Fruit fly (Drosophila melanogaster) whole organism, prepupa: ENCODE results near the gene nocte.

ENCODE experiments used
- Blimp-1 ChIP-seq: fragments of 200-800 bp; sonication (Bioruptor generic); optimal IDR thresholded peaks from 3 replicates; lab custom pipeline; 2017; ENCODE audit warnings: missing biosample characterization, missing genetic modification characterization, mild to moderate bottlenecking, moderate library complexity, missing genetic modification reagents
- CG10669 ChIP-seq: fragments of 200-800 bp; sonication (Bioruptor generic); optimal IDR thresholded peaks from 3 replicates; lab custom pipeline; 2018; ENCODE audit warnings: missing biosample characterization, mild to moderate bottlenecking, missing genetic modification characterization, moderate library complexity
- CG11294 ChIP-seq: fragments of 200-800 bp; sonication (Bioruptor generic); IDR thresholded peaks from 2 replicates; pipeline ENCODE4 v1.3.6; 2022; ENCODE audit warnings: missing biosample characterization, missing genetic modification characterization
- CG11762 ChIP-seq: fragments of 200-800 bp; sonication (Bioruptor generic); optimal IDR thresholded peaks from 3 replicates; lab custom pipeline; 2016; ENCODE audit warnings: missing biosample characterization, missing genetic modification characterization; ENCODE audit not compliant: insufficient read depth
- CG11902 ChIP-seq: fragments of 200-800 bp; sonication (Bioruptor generic); optimal IDR thresholded peaks from 3 replicates; lab custom pipeline; 2016; ENCODE audit warnings: missing biosample characterization, missing genetic modification characterization
- CG15336 ChIP-seq: fragments of 200-800 bp; sonication (Bioruptor generic); IDR thresholded peaks from 2 replicates; pipeline ENCODE4 v1.3.6; 2022; ENCODE audit warnings: missing biosample characterization, missing genetic modification characterization
- CG1621 ChIP-seq: fragments of 200-800 bp; sonication (Bioruptor generic); optimal IDR thresholded peaks from 3 replicates; lab custom pipeline; 2018; ENCODE audit warnings: missing biosample characterization, mild to moderate bottlenecking, missing genetic modification characterization
- CG3032 ChIP-seq: fragments of 200-800 bp; optimal IDR thresholded peaks from 2 replicates; lab custom pipeline; 2019; ENCODE audit warnings: missing biosample characterization, mild to moderate bottlenecking, missing genetic modification characterization, moderate library complexity
- CG32006 ChIP-seq: fragments of 200-800 bp; sonication (Bioruptor generic); optimal IDR thresholded peaks from 3 replicates; lab custom pipeline; 2017; ENCODE audit warnings: missing biosample characterization, mild to moderate bottlenecking, missing genetic modification characterization
- CG3919 ChIP-seq: fragments of 200-800 bp; sonication (Bioruptor generic); optimal IDR thresholded peaks from 3 replicates; lab custom pipeline; 2016; ENCODE audit warnings: missing biosample characterization, missing genetic modification characterization
- CG4318 ChIP-seq: fragments of 200-800 bp; sonication (Bioruptor generic); optimal IDR thresholded peaks from 3 replicates; lab custom pipeline; 2017; ENCODE audit warnings: missing biosample characterization, mild to moderate bottlenecking, missing genetic modification characterization
- CG6276 ChIP-seq: fragments of 200-800 bp; sonication (Bioruptor generic); optimal IDR thresholded peaks from 2 replicates; lab custom pipeline; 2017; ENCODE audit warnings: missing biosample characterization, mild to moderate bottlenecking, missing genetic modification characterization
- CG6792 ChIP-seq: fragments of 200-800 bp; sonication (Bioruptor generic); optimal IDR thresholded peaks from 3 replicates; lab custom pipeline; 2016; ENCODE audit warnings: missing biosample characterization, missing genetic modification characterization
- CG6808 ChIP-seq: fragments of 200-800 bp; sonication (Bioruptor generic); optimal IDR thresholded peaks from 3 replicates; lab custom pipeline; 2017; ENCODE audit warnings: missing biosample characterization, missing genetic modification characterization, mild to moderate bottlenecking, moderate library complexity, missing genetic modification reagents
- CG8119 ChIP-seq: fragments of 200-800 bp; sonication (Bioruptor generic); IDR thresholded peaks from 3 replicates; pipeline ENCODE4 v1.3.6; 2022; ENCODE audit warnings: missing biosample characterization, missing genetic modification characterization
- CG8319 ChIP-seq: fragments of 200-800 bp; sonication (Bioruptor generic); optimal IDR thresholded peaks from 3 replicates; lab custom pipeline; 2016; ENCODE audit warnings: missing biosample characterization, missing genetic modification characterization
- CG9139 ChIP-seq: fragments of 200-800 bp; sonication (Bioruptor generic); optimal IDR thresholded peaks from 3 replicates; lab custom pipeline; 2017; ENCODE audit warnings: missing biosample characterization, mild to moderate bottlenecking, missing genetic modification characterization
- Eip78C ChIP-seq: fragments of 200-800 bp; sonication (Bioruptor generic); peaks from one replicate; lab custom pipeline; 2016; ENCODE audit warnings: missing biosample characterization, missing genetic modification characterization
- Ets96B ChIP-seq: fragments of 200-800 bp; optimal IDR thresholded peaks from 2 replicates; lab custom pipeline; 2019; ENCODE audit warnings: missing biosample characterization, mild to moderate bottlenecking, missing genetic modification characterization, moderate library complexity
- Gug ChIP-seq: fragments of 200-800 bp; sonication (Bioruptor generic); IDR thresholded peaks from 2 replicates; pipeline ENCODE4 v1.3.6; 2022; ENCODE audit warnings: missing biosample characterization, missing genetic modification characterization
- Hr38 ChIP-seq: sonication (Bioruptor generic); optimal IDR thresholded peaks from 2 replicates; lab custom pipeline; 2016; ENCODE audit warnings: missing biosample characterization, missing genetic modification characterization
- Lpt ChIP-seq: fragments of 200-800 bp; sonication (Bioruptor generic); optimal IDR thresholded peaks from 3 replicates; lab custom pipeline; 2016; ENCODE audit warnings: missing biosample characterization, missing genetic modification characterization
- OdsH ChIP-seq: fragments of 200-800 bp; sonication (Bioruptor generic); optimal IDR thresholded peaks from 3 replicates; lab custom pipeline; 2016; ENCODE audit warnings: missing biosample characterization, missing genetic modification characterization
- Smox ChIP-seq: fragments of 200-800 bp; sonication (Bioruptor generic); optimal IDR thresholded peaks from 3 replicates; lab custom pipeline; 2016; ENCODE audit warnings: missing biosample characterization, missing genetic modification characterization
- Sox102F ChIP-seq: fragments of 200-800 bp; sonication (Bioruptor generic); optimal IDR thresholded peaks from 2 replicates; lab custom pipeline; 2016; ENCODE audit warnings: missing biosample characterization, mild to moderate bottlenecking, missing genetic modification characterization
- Sox14 ChIP-seq: fragments of 200-800 bp; sonication (Bioruptor generic); optimal IDR thresholded peaks from 3 replicates; lab custom pipeline; 2016; ENCODE audit warnings: missing biosample characterization, missing genetic modification characterization
- Sox15 ChIP-seq: fragments of 200-800 bp; sonication (Bioruptor generic); optimal IDR thresholded peaks from 3 replicates; lab custom pipeline; 2016; ENCODE audit warnings: missing biosample characterization, missing genetic modification characterization
- acj6 ChIP-seq: fragments of 200-800 bp; sonication (Bioruptor generic); optimal IDR thresholded peaks from 3 replicates; lab custom pipeline; 2016; ENCODE audit warnings: missing biosample characterization, missing genetic modification characterization
- dac ChIP-seq: fragments of 200-800 bp; sonication (Bioruptor generic); optimal IDR thresholded peaks from 2 replicates; lab custom pipeline; 2017; ENCODE audit warnings: missing biosample characterization, mild to moderate bottlenecking, missing genetic modification characterization
- fd59A ChIP-seq: fragments of 200-800 bp; sonication (Bioruptor generic); optimal IDR thresholded peaks from 2 replicates; lab custom pipeline; 2017; ENCODE audit warnings: missing biosample characterization, mild to moderate bottlenecking, missing genetic modification characterization, missing genetic modification reagents
- fd85E ChIP-seq: fragments of 200-800 bp; sonication (Bioruptor generic); optimal IDR thresholded peaks from 3 replicates; lab custom pipeline; 2016; ENCODE audit warnings: missing biosample characterization, missing genetic modification characterization
- lz ChIP-seq: fragments of 200-800 bp; sonication (Bioruptor generic); optimal IDR thresholded peaks from 3 replicates; lab custom pipeline; 2016; ENCODE audit warnings: missing biosample characterization, missing genetic modification characterization
- net ChIP-seq: fragments of 200-800 bp; sonication (Bioruptor generic); optimal IDR thresholded peaks from 3 replicates; lab custom pipeline; 2016; ENCODE audit warnings: missing biosample characterization, missing genetic modification characterization
- pdm3 ChIP-seq: fragments of 200-800 bp; sonication (Bioruptor generic); optimal IDR thresholded peaks from 3 replicates; lab custom pipeline; 2016; ENCODE audit warnings: missing biosample characterization, missing genetic modification characterization
- salr ChIP-seq, 2 experiments: fragments of 200-800 bp; sonication (Bioruptor generic); optimal IDR thresholded peaks; 3 replicates each; lab custom pipeline; 2016 to 2018; ENCODE audit warnings: missing biosample characterization in 2 of 2, missing genetic modification characterization in 2 of 2, mild to moderate bottlenecking in 1 of 2
- spab ChIP-seq: fragments of 200-800 bp; sonication (Bioruptor generic); optimal IDR thresholded peaks from 2 replicates; lab custom pipeline; 2017; ENCODE audit warnings: missing biosample characterization, mild to moderate bottlenecking, missing genetic modification characterization, missing genetic modification reagents
- ss ChIP-seq, 2 experiments: fragments of 200-800 bp; sonication (Bioruptor generic); optimal IDR thresholded peaks; 2 replicates in 1 of 2; 3 replicates in 1 of 2; lab custom pipeline; 2017 to 2018; ENCODE audit warnings: mild to moderate bottlenecking in 2 of 2, missing biosample characterization in 2 of 2, missing genetic modification characterization in 2 of 2, moderate library complexity in 1 of 2
- svp ChIP-seq: fragments of 200-800 bp; sonication (Bioruptor generic); peaks from one replicate; lab custom pipeline; 2016; ENCODE audit warnings: missing biosample characterization, missing genetic modification characterization
- topi ChIP-seq: fragments of 200-800 bp; sonication (Bioruptor generic); optimal IDR thresholded peaks from 3 replicates; lab custom pipeline; 2016; ENCODE audit warnings: missing biosample characterization, missing genetic modification characterization
- vri ChIP-seq: fragments of 200-800 bp; sonication (Bioruptor generic); optimal IDR thresholded peaks from 3 replicates; lab custom pipeline; 2016; ENCODE audit warnings: missing biosample characterization, mild to moderate bottlenecking, missing genetic modification characterization

Gene nocte

dm6 chrX:10486144-10487030 is 11.9 kb upstream of the nocte start (continued):
- TF ChIP-seq Sox14 (GFP tag; lab: Kevin White, UChicago) (peak; percentile 67), pdm3 (peak; percentile 72), CG11902 (GFP tag; lab: Kevin White, UChicago) (peak; percentile 3), CG11294 (peak; percentile 31), OdsH (GFP tag; lab: Kevin White, UChicago) (peak; percentile 76), CG3919 (GFP tag; lab: Kevin White, UChicago) (peak; percentile 44), CG4318 (GFP tag; lab: Kevin White, UChicago) (peak; percentile 48), Blimp-1 (GFP tag; lab: Kevin White, UChicago) (no peak), CG10669 (GFP tag; lab: Kevin White, UChicago) (peak; percentile 78), CG6808 (peak; percentile 65)

DNA sequence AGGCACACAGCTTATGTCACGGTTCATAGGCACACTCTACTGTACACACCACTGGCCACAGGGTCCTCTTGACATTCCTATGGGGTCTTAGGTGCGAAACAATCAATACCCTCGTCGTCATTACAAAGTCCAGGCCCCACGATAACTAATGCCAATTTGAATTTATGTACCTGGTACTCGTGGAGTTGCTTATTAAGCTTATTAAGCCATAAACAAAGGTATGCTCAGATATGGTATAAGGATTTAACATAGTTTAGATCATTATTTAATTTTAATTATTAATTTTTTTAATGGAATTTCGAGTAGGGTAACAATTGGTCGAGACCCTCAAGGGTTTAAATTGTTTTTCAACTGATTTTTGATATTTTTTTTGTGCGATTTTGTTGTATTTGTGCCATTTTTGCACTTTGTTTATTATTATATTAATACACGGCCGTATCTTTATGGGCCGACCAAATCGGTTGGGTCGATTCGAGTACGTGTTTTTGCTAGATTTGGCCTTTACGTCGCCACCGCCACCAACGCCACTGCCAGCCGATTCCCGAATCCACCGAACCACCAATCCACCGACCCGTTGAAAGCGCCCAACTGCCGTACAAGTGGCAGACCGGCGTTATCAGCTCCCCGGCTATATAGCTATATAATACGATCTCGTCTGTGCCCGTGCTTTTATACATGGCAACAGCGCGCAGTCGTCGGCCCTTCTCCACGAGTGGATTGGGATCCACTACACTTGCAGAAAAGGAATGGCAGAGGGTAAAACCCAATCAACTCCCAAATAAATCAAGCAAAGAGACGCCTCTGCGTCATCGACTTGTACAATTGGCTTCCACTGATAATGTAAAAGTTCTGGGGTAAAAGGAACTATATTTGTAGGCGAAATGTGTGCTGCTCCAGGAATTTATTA is 10.0 kb upstream of the nocte start:
- TF ChIP-seq vri (GFP tag; lab: Kevin White, UChicago) (peak; percentile 10), fd85E (GFP tag; lab: Kevin White, UChicago) (no peak), svp (GFP tag; lab: Kevin White, UChicago) (peak; percentile 72), Sox15 (GFP tag; lab: Kevin White, UChicago) (no peak), Sox102F (GFP tag; lab: Kevin White, UChicago) (no peak), CG3032 (tag; lab: Kevin White, UChicago) (no peak), salr (GFP tag; optimal IDR thresholded peaks at IDR 0.05; lab: Kevin White, UChicago) (no peak), CG1621 (tag; lab: Kevin White, UChicago) (no peak), Lpt (GFP tag; lab: Kevin White, UChicago) (no peak), Smox (no peak), Eip78C (peak; percentile 47)
- TF ChIP-seq, all 60 proteins: peak for 3

DNA sequence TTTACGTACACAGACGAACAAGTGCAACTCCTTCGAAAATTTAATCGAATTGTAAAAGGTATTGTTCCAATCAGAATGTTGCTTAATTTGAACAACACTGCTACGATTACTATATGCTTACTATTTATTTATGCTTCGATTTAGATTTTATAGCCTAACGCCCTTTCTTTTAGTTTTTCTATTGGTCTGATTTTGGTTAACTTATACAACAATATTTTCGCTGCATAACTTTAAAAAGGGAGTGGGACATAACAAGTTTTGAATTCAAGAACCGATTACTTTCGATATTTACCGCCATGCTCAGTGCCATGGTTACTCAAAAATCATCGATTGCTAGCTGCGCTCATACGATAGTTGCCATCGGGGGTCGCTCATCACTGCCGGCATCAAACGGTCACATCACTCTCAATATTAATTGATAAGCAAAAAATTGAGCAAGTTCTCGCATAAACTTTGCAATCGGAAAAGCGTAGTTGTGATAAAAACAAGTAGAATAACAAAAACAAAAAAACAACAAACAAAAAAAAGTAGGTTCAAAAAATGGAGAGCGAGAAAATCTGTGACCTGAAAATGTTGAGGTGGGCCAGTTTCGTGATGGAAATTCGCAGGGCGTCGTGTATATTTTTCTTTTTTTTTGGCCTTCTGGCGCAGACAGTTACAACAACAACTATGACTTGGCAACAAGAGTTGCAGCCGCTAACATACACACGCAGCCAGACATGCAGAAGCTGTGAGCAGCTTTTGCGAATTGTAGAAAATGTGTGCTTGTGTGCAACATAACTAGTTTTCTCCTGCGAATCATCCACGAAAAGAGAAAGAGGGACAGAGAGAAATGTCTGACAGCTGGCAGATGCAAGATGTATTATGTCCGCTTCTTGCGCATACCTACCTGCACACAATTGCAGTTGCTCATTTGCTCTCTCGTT is 4.2 kb upstream of the nocte start, which contains the start of the genes CG2887 and PPP4R2r:
CG2887 (minus strand) TSS at position 51 of the 926 bp plus-strand sequence.
PPP4R2r (plus strand) TSS at position 396 of the 926 bp plus-strand sequence.
- TF ChIP-seq net (peak; percentile 20), spab (GFP tag; lab: Kevin White, UChicago) (no peak), CG32006 (GFP tag; lab: Kevin White, UChicago) (no peak), ss (GFP tag; optimal IDR thresholded peaks at IDR 0.05; lab: Kevin White, UChicago) (peak in 1 of 2 experiments; percentile 55), dac (GFP tag; lab: Kevin White, UChicago) (no peak), Ets96B (tag; lab: Kevin White, UChicago) (no peak), CG11294 (no peak), OdsH (GFP tag; lab: Kevin White, UChicago) (no peak), CG6792 (no peak), CG4318 (GFP tag; lab: Kevin White, UChicago) (no peak), CG1621 (tag; lab: Kevin White, UChicago) (no peak), Hr38 (GFP tag; lab: Kevin White, UChicago) (no peak), Gug (GFP tag; lab: Robert Waterston, UW) (no peak), lz (no peak), CG10669 (GFP tag; lab: Kevin White, UChicago) (no peak), topi (GFP tag; lab: Kevin White, UChicago) (no peak), CG3032 (tag; lab: Kevin White, UChicago) (no peak), CG15336 (peak; percentile 49; the same call in 1 of the 2 replicates), CG6276 (peak; percentile 47), fd59A (GFP tag; lab: Kevin White, UChicago) (no peak), CG11762 (no peak), CG8319 (GFP tag; lab: Kevin White, UChicago) (no peak), CG9139 (GFP tag; lab: Kevin White, UChicago) (no peak), acj6 (GFP tag; lab: Kevin White, UChicago) (no peak), Sox14 (GFP tag; lab: Kevin White, UChicago) (no peak), vri (GFP tag; lab: Kevin White, UChicago) (no peak), CG8119 (GFP tag; lab: Robert Waterston, UW) (peak; percentile 54; the same call in 2 of the 3 replicates)
